Fruit fly (Drosophila melanogaster) whole organism, embryonic: Measurements from ENCODE around the gene CG6178.
A peak's percentile ranks its signal among the peaks of the same experiment; 100 is the strongest.

Source experiments
- CG11093 ChIP-seq: fragments of 200-800 bp; sonication (Bioruptor generic); IDR thresholded peaks from 3 replicates; pipeline ENCODE4 v1.3.6; 2022; ENCODE audit warnings: missing biosample characterization, missing genetic modification characterization
- CG13287 ChIP-seq: fragments of 200-800 bp; sonication (Bioruptor generic); IDR thresholded peaks from 2 replicates; pipeline ENCODE4 v1.3.6; 2022; ENCODE audit warnings: missing biosample characterization, missing genetic modification characterization; ENCODE audit not compliant: partially characterized antibody
- CG13296 ChIP-seq: fragments of 200-800 bp; sonication (Bioruptor generic); optimal IDR thresholded peaks from 3 replicates; lab custom pipeline; 2018; ENCODE audit warnings: missing biosample characterization, mild to moderate bottlenecking, missing genetic modification characterization
- CG13424 ChIP-seq: fragments of 200-800 bp; sonication (Bioruptor generic); optimal IDR thresholded peaks from 2 replicates; lab custom pipeline; 2019; ENCODE audit warnings: missing biosample characterization, mild to moderate bottlenecking, missing genetic modification characterization, moderate library complexity
- CG13624 ChIP-seq: fragments of 200-800 bp; sonication (Bioruptor generic); optimal IDR thresholded peaks from 2 replicates; lab custom pipeline; 2016; ENCODE audit warnings: missing biosample characterization, missing genetic modification characterization
- CG14667 ChIP-seq: fragments of 200-800 bp; sonication (Bioruptor generic); IDR thresholded peaks from 2 replicates; pipeline ENCODE4 v1.3.6; 2022; ENCODE audit warnings: missing biosample characterization, missing genetic modification characterization
- CG14710 ChIP-seq: fragments of 200-800 bp; sonication (Bioruptor generic); optimal IDR thresholded peaks from 3 replicates; lab custom pipeline; 2019; ENCODE audit warnings: missing biosample characterization, mild to moderate bottlenecking, missing genetic modification characterization, moderate library complexity
- CG15011 ChIP-seq: fragments of 200-800 bp; sonication (Bioruptor generic); optimal IDR thresholded peaks from 3 replicates; lab custom pipeline; 2018; ENCODE audit warnings: missing biosample characterization, mild to moderate bottlenecking, missing genetic modification characterization
- CG16815 ChIP-seq: fragments of 200-800 bp; sonication (Bioruptor generic); optimal IDR thresholded peaks from 3 replicates; lab custom pipeline; 2017; ENCODE audit warnings: missing biosample characterization, mild to moderate bottlenecking, missing genetic modification characterization
- CG17328 ChIP-seq: fragments of 200-800 bp; sonication (Bioruptor generic); IDR thresholded peaks from 2 replicates; pipeline ENCODE4 v1.3.6; 2022; ENCODE audit warnings: missing biosample characterization, missing genetic modification characterization
- CG18011 ChIP-seq: fragments of 200-800 bp; sonication (Bioruptor generic); optimal IDR thresholded peaks from 2 replicates; lab custom pipeline; 2017; ENCODE audit warnings: missing biosample characterization, missing genetic modification characterization, mild to moderate bottlenecking, moderate library complexity, missing genotype
- CG2116 ChIP-seq: fragments of 200-800 bp; sonication (Bioruptor generic); optimal IDR thresholded peaks from 3 replicates; lab custom pipeline; 2018; ENCODE audit warnings: missing biosample characterization, mild to moderate bottlenecking, missing genetic modification characterization
- CG2129 ChIP-seq: fragments of 200-800 bp; sonication (Bioruptor generic); IDR thresholded peaks from 2 replicates; pipeline ENCODE4 v1.3.6; 2022; ENCODE audit warnings: missing biosample characterization, missing genetic modification characterization; ENCODE audit not compliant: partially characterized antibody
- CG2678 ChIP-seq: fragments of 200-800 bp; sonication (Bioruptor generic); optimal IDR thresholded peaks from 3 replicates; lab custom pipeline; 2019; ENCODE audit warnings: missing biosample characterization, mild to moderate bottlenecking, missing genetic modification characterization, moderate library complexity
- CG6791 ChIP-seq: fragments of 200-800 bp; sonication (Bioruptor generic); IDR thresholded peaks from 3 replicates; pipeline ENCODE4 v1.3.6; 2022; ENCODE audit warnings: missing biosample characterization, missing genetic modification characterization; ENCODE audit not compliant: partially characterized antibody
- CG7271 ChIP-seq: fragments of 200-800 bp; sonication (Bioruptor generic); optimal IDR thresholded peaks from 2 replicates; lab custom pipeline; 2018; ENCODE audit warnings: missing biosample characterization, mild to moderate bottlenecking, missing genetic modification characterization, moderate library complexity
- CG9876 ChIP-seq: fragments of 200-800 bp; sonication (Bioruptor generic); optimal IDR thresholded peaks from 2 replicates; lab custom pipeline; 2016; ENCODE audit warnings: missing biosample characterization, missing genetic modification characterization
- Dip2 ChIP-seq: fragments of 200-800 bp; sonication (Bioruptor generic); IDR thresholded peaks from 2 replicates; pipeline ENCODE4 v1.3.6; 2022; ENCODE audit warnings: missing biosample characterization, missing genetic modification characterization
- Dp ChIP-seq: fragments of 200-800 bp; sonication (Bioruptor generic); optimal IDR thresholded peaks from 2 replicates; lab custom pipeline; 2018; ENCODE audit warnings: missing biosample characterization, mild to moderate bottlenecking, missing genetic modification characterization, moderate library complexity
- Drgx ChIP-seq: fragments of 200-800 bp; sonication (Bioruptor generic); IDR thresholded peaks from 2 replicates; pipeline ENCODE4 v1.3.6; 2022; ENCODE audit warnings: missing biosample characterization, missing genetic modification characterization
- HLH4C ChIP-seq: fragments of 200-800 bp; sonication (Bioruptor generic); IDR thresholded peaks from 3 replicates; pipeline ENCODE4 v1.3.6; 2022; ENCODE audit warnings: missing biosample characterization, missing genetic modification characterization; ENCODE audit not compliant: partially characterized antibody
- HLHmδ ChIP-seq: fragments of 200-800 bp; sonication (Bioruptor generic); optimal IDR thresholded peaks from 2 replicates; lab custom pipeline; 2018; ENCODE audit warnings: missing biosample characterization, mild to moderate bottlenecking, missing genetic modification characterization, moderate library complexity
- Hsf ChIP-seq: fragments of 200-800 bp; sonication (Bioruptor generic); optimal IDR thresholded peaks from 3 replicates; lab custom pipeline; 2016; ENCODE audit warnings: missing biosample characterization, missing genetic modification characterization
- Med ChIP-seq: fragments of 200-800 bp; sonication (Bioruptor generic); peaks from one replicate; lab custom pipeline; 2016; ENCODE audit warnings: missing biosample characterization, missing genetic modification characterization, mild to moderate bottlenecking, inconsistent platforms, moderate library complexity
- Ptx1 ChIP-seq: fragments of 200-800 bp; sonication (Bioruptor generic); IDR thresholded peaks from 2 replicates; pipeline ENCODE4 v1.3.6; 2022; ENCODE audit warnings: missing biosample characterization, missing genetic modification characterization
- Sry-β ChIP-seq: fragments of 200-800 bp; sonication (Bioruptor generic); optimal IDR thresholded peaks from 2 replicates; lab custom pipeline; 2018; ENCODE audit warnings: missing biosample characterization, mild to moderate bottlenecking, missing genetic modification characterization, moderate library complexity
- Stat92E ChIP-seq, 3 experiments: fragments of >200 bp in 2 of 3; fragments of 200-800 bp in 1 of 3; sonication (Bioruptor generic) in 1 of 3; optimal IDR thresholded peaks; 2 replicates each; lab custom pipeline; 2017 to 2019; ENCODE audit warnings: missing biosample characterization in 3 of 3, missing genetic modification characterization in 3 of 3, mild to moderate bottlenecking in 1 of 3, moderate library complexity in 1 of 3
- Trl ChIP-seq, 3 experiments: fragments of >200 bp in 2 of 3; fragments of 200-800 bp in 1 of 3; sonication (Bioruptor generic) in 1 of 3; optimal IDR thresholded peaks; 2 replicates in 1 of 3; 3 replicates in 2 of 3; lab custom pipeline; 2016 to 2017; ENCODE audit warnings: missing biosample characterization in 1 of 3, missing genetic modification characterization in 1 of 3
- Xbp1 ChIP-seq: fragments of 200-800 bp; sonication (Bioruptor generic); optimal IDR thresholded peaks from 3 replicates; lab custom pipeline; 2016; ENCODE audit warnings: missing biosample characterization, mild to moderate bottlenecking, missing genetic modification characterization
- ac ChIP-seq: fragments of 200-800 bp; sonication (Bioruptor generic); optimal IDR thresholded peaks from 3 replicates; lab custom pipeline; 2017; ENCODE audit warnings: missing biosample characterization, mild to moderate bottlenecking, missing genetic modification characterization
- cg ChIP-seq: fragments of 200-800 bp; sonication (Bioruptor generic); optimal IDR thresholded peaks from 3 replicates; lab custom pipeline; 2019; ENCODE audit warnings: missing biosample characterization, mild to moderate bottlenecking, missing genetic modification characterization, moderate library complexity
- chif ChIP-seq, 2 experiments: fragments of 200-800 bp; sonication (Bioruptor generic); optimal IDR thresholded peaks; 3 replicates each; lab custom pipeline; 2016; ENCODE audit warnings: missing biosample characterization in 2 of 2, missing genetic modification characterization in 2 of 2
- dimm ChIP-seq: fragments of 200-800 bp; sonication (Bioruptor generic); IDR thresholded peaks from 2 replicates; pipeline ENCODE4 v1.3.6; 2022; ENCODE audit warnings: missing biosample characterization, missing genetic modification characterization
- dmrt99B ChIP-seq: fragments of 200-800 bp; sonication (Bioruptor generic); optimal IDR thresholded peaks from 2 replicates; lab custom pipeline; 2018; ENCODE audit warnings: missing biosample characterization, mild to moderate bottlenecking, missing genetic modification characterization, moderate library complexity
- grau ChIP-seq: fragments of 200-800 bp; optimal IDR thresholded peaks from 3 replicates; lab custom pipeline; 2019; ENCODE audit warnings: missing biosample characterization, mild to moderate bottlenecking, missing genetic modification characterization, moderate library complexity
- ken ChIP-seq: fragments of 200-800 bp; sonication (Bioruptor generic); IDR thresholded peaks from 3 replicates; pipeline ENCODE4 v1.3.6; 2022; ENCODE audit warnings: missing biosample characterization, missing genetic modification characterization
- lmd ChIP-seq: fragments of 200-800 bp; sonication (Bioruptor generic); IDR thresholded peaks from 2 replicates; pipeline ENCODE4 v1.3.6; 2022; ENCODE audit warnings: missing biosample characterization, missing genetic modification characterization
- onecut ChIP-seq: fragments of 200-800 bp; sonication (Bioruptor generic); IDR thresholded peaks from 2 replicates; pipeline ENCODE4 v1.3.6; 2022; ENCODE audit warnings: missing biosample characterization, missing genetic modification characterization
- pita ChIP-seq: fragments of 200-800 bp; sonication (Bioruptor generic); optimal IDR thresholded peaks from 2 replicates; lab custom pipeline; 2017; ENCODE audit warnings: missing biosample characterization, mild to moderate bottlenecking, missing genetic modification characterization
- run ChIP-seq: fragments of 200-800 bp; sonication (Bioruptor generic); optimal IDR thresholded peaks from 3 replicates; lab custom pipeline; 2018; ENCODE audit warnings: missing biosample characterization, mild to moderate bottlenecking, missing genetic modification characterization
- sens ChIP-seq: fragments of 200-800 bp; sonication (Bioruptor generic); peaks from one replicate; lab custom pipeline; 2016; ENCODE audit warnings: missing biosample characterization, missing genetic modification characterization
- sisA ChIP-seq: fragments of 200-800 bp; sonication (Bioruptor generic); IDR thresholded peaks from 2 replicates; pipeline ENCODE4 v1.3.6; 2022; ENCODE audit warnings: missing biosample characterization, missing genetic modification characterization
- slbo ChIP-seq: fragments of 200-800 bp; sonication (Bioruptor generic); IDR thresholded peaks from 2 replicates; pipeline ENCODE4 v1.3.6; 2022; ENCODE audit warnings: missing biosample characterization, missing genetic modification characterization
- ssp ChIP-seq: fragments of 200-800 bp; sonication (Bioruptor generic); IDR thresholded peaks from 2 replicates; pipeline ENCODE4 v1.3.6; 2022; ENCODE audit warnings: missing biosample characterization, missing genetic modification characterization
- tap ChIP-seq: fragments of 200-800 bp; optimal IDR thresholded peaks from 3 replicates; lab custom pipeline; 2019; ENCODE audit warnings: missing biosample characterization, mild to moderate bottlenecking, missing genetic modification characterization, moderate library complexity
- tgo ChIP-seq: fragments of 200-800 bp; sonication (Bioruptor generic); IDR thresholded peaks from 3 replicates; pipeline ENCODE4 v1.3.6; 2022; ENCODE audit warnings: missing biosample characterization, missing genetic modification characterization
- tin ChIP-seq: fragments of 200-800 bp; sonication (Bioruptor generic); optimal IDR thresholded peaks from 3 replicates; lab custom pipeline; 2016; ENCODE audit warnings: missing biosample characterization, missing genetic modification characterization
- vnd ChIP-seq: fragments of 200-800 bp; sonication (Bioruptor generic); IDR thresholded peaks from 3 replicates; pipeline ENCODE4 v1.3.6; 2022; ENCODE audit warnings: missing biosample characterization, missing genetic modification characterization; ENCODE audit not compliant: partially characterized antibody
- wor ChIP-seq: fragments of 200-800 bp; sonication (Bioruptor generic); IDR thresholded peaks from 2 replicates; pipeline ENCODE4 v1.3.6; 2022; ENCODE audit warnings: missing biosample characterization, missing genetic modification characterization

CG6178 gene

dm6 chr3R:24163556-24164022, 11.4 kb downstream of the CG6178 start, which contains the start of gene Apc2 (continued):
- TF ChIP-seq CG13287 (GFP tag; lab: Robert Waterston, UW) = peak; percentile 75
- peak; percentile 47; the same call in 1 of the 3 replicates for TF ChIP-seq vnd (GFP tag; lab: Robert Waterston, UW)
- TF ChIP-seq CG11093 (GFP tag; lab: Robert Waterston, UW) = peak; percentile 37; the same call in 1 of the 3 replicates
- 0 out of 2 replicates have a peak, but pooled peaks have one; percentile 39 for TF ChIP-seq ssp (GFP tag; lab: Robert Waterston, UW)
- TF ChIP-seq CG2129 (GFP tag; lab: Robert Waterston, UW) = peak; percentile 40; the same call in 1 of the 2 replicates
- TF ChIP-seq CG13424 (tag; lab: Kevin White, UChicago) = peak; percentile 67
- peak; percentile 66 for TF ChIP-seq sisA (GFP tag; lab: Robert Waterston, UW)
- no peak for TF ChIP-seq CG13624
- TF ChIP-seq CG14667 (GFP tag; lab: Robert Waterston, UW) = peak; percentile 28; the same call in 1 of the 2 replicates
- peak; percentile 80 for TF ChIP-seq CG14710 (tag; lab: Kevin White, UChicago)
- TF ChIP-seq HLH4C = peak; percentile 27; the same call in 1 of the 3 replicates
- no peak for TF ChIP-seq Trl (optimal IDR thresholded peaks at IDR 0.05; lab: Kevin White, UChicago)
- peak; percentile 16 for TF ChIP-seq Trl (GFP tag; optimal IDR thresholded peaks at IDR 0.05; lab: Kevin White, UChicago)
- TF ChIP-seq tap (tag; lab: Kevin White, UChicago) = peak; percentile 46
- TF ChIP-seq CG9876 (GFP tag; lab: Kevin White, UChicago) = no peak
- TF ChIP-seq ac (GFP tag; lab: Kevin White, UChicago) = no peak
- peak; percentile 59; the same call in 2 of the 3 replicates for TF ChIP-seq ken (GFP tag; lab: Robert Waterston, UW)
- TF ChIP-seq run = no peak
- TF ChIP-seq CG17328 (GFP tag; lab: Robert Waterston, UW) = peak; percentile 60
- peak in 1 of 3 experiments; percentile 24 for TF ChIP-seq Stat92E (GFP tag; optimal IDR thresholded peaks at IDR 0.05; lab: Kevin White, UChicago)
- 0 out of 2 replicates have a peak, but pooled peaks have one; percentile 24 for TF ChIP-seq onecut (GFP tag; lab: Robert Waterston, UW)
- peak; percentile 75 for TF ChIP-seq CG2678 (tag; lab: Kevin White, UChicago)
- no peak for TF ChIP-seq Dip2
- peak; percentile 94 for TF ChIP-seq Sry-β (GFP tag; lab: Kevin White, UChicago)
- TF ChIP-seq dimm = no peak
- TF ChIP-seq Dp = peak; percentile 17
- TF ChIP-seq chif (GFP tag; optimal IDR thresholded peaks at IDR 0.05; lab: Kevin White, UChicago) = peak in 1 of 2 experiments; percentile 25
- TF ChIP-seq slbo = peak; percentile 82
- peak; percentile 70 for TF ChIP-seq Ptx1 (GFP tag; lab: Robert Waterston, UW)
- peak; percentile 64 for TF ChIP-seq lmd (GFP tag; lab: Robert Waterston, UW)
- TF ChIP-seq dmrt99B (tag; lab: Kevin White, UChicago) = no peak
- TF ChIP-seq CG2116 = peak; percentile 58
- 0 out of 2 replicates have a peak, but pooled peaks have one; percentile 12 for TF ChIP-seq wor (GFP tag; lab: Robert Waterston, UW)
- peak; percentile 52 for TF ChIP-seq Hsf (GFP tag; lab: Kevin White, UChicago)
- peak; percentile 91 for TF ChIP-seq sens
- peak; percentile 56 for TF ChIP-seq tin (GFP tag; lab: Kevin White, UChicago)
- peak; percentile 52; the same call in 1 of the 2 replicates for TF ChIP-seq Drgx (GFP tag; lab: Robert Waterston, UW)
- TF ChIP-seq CG18011 (GFP tag; lab: Kevin White, UChicago) = peak; percentile 0
- peak; percentile 77 for TF ChIP-seq Med (GFP tag; lab: Kevin White, UChicago)
- peak; percentile 41 for TF ChIP-seq CG13296 (GFP tag; lab: Kevin White, UChicago)
- TF ChIP-seq CG16815 = peak; percentile 18
- TF ChIP-seq CG6791 (GFP tag; lab: Robert Waterston, UW) = no peak
- TF ChIP-seq Xbp1 (GFP tag; lab: Kevin White, UChicago) = peak; percentile 69
- no peak for TF ChIP-seq pita
- no peak for TF ChIP-seq HLHmδ (GFP tag; lab: Kevin White, UChicago)
- no peak for TF ChIP-seq CG7271 (tag; lab: Kevin White, UChicago)
- TF ChIP-seq CG15011 (GFP tag; lab: Kevin White, UChicago) = peak; percentile 14
- TF ChIP-seq tgo (GFP tag; lab: Robert Waterston, UW) = peak; percentile 56; the same call in 1 of the 3 replicates
- no peak for TF ChIP-seq cg (GFP tag; lab: Kevin White, UChicago)
- TF ChIP-seq grau (tag; lab: Kevin White, UChicago) = peak; percentile 71
